Worm (Caenorhabditis elegans) whole organism, L4 larva: ENCODE data around the gene lury-1.

Experiments used
- jun-1 ChIP-seq: fragments of 150-350 bp; optimal IDR thresholded peaks from 2 replicates; lab custom pipeline; 2014; ENCODE audit warnings: missing biosample characterization, missing genetic modification reagents, missing genetic modification characterization
- nhr-11 ChIP-seq: fragments of 150-350 bp; optimal IDR thresholded peaks from 2 replicates; lab custom pipeline; 2014; ENCODE audit warnings: missing biosample characterization, missing genetic modification characterization
- nhr-237 ChIP-seq: sonication (generic microtip); optimal IDR thresholded peaks from 2 replicates; lab custom pipeline; 2017; ENCODE audit warnings: missing biosample characterization, missing genetic modification characterization
- nhr-6 ChIP-seq: fragments of 150-350 bp; optimal IDR thresholded peaks from 2 replicates; lab custom pipeline; 2014; ENCODE audit warnings: missing biosample characterization, missing genetic modification characterization
- unc-130 ChIP-seq: sonication (generic microtip); optimal IDR thresholded peaks from 2 replicates; lab custom pipeline; 2016; ENCODE audit warnings: missing genetic modification reagents, missing genetic modification characterization, missing compliant biosample characterization
- zip-11 ChIP-seq: fragments of 200-800 bp; sonication (Bioruptor generic); IDR thresholded peaks from 2 replicates; pipeline ENCODE4 v1.3.6; 2022; ENCODE audit warnings: missing genetic modification characterization, missing compliant biosample characterization

ce11 chrIII:12215596-12215995 is 29.4 kb downstream of the lury-1 start, which contains the start of gene Y75B8A.13:
- no peak for TF ChIP-seq unc-130 (GFP tag; lab: Kevin White, UChicago)
- TF ChIP-seq zip-11 (GFP tag; lab: Robert Waterston, UW) = no peak
- no peak for TF ChIP-seq nhr-237 (tag; lab: Kevin White, UChicago)
- no peak for TF ChIP-seq nhr-11
- no peak for TF ChIP-seq nhr-6
- no peak for TF ChIP-seq jun-1
